Worm (Caenorhabditis elegans): ENCODE results near the gene nduv-3.

nduv-3 gene

ce11 chrIV:2657307-2657706 is 16.2 kb downstream of the nduv-3 start:
- peak; percentile 11 for TF ChIP-seq ham-2 (GFP tag; optimal IDR thresholded peaks at IDR 0.05)
- TF ChIP-seq drap-1 (GFP tag; optimal IDR thresholded peaks at IDR 0.05): no peak
- TF ChIP-seq sem-2 (GFP tag; optimal IDR thresholded peaks at IDR 0.05): peak; percentile 56
- TF ChIP-seq zip-8 (tag; optimal IDR thresholded peaks at IDR 0.05): no peak
- peak; percentile 34 for TF ChIP-seq M03D4.4 (tag; optimal IDR thresholded peaks at IDR 0.05)
- peak; percentile 82 for TF ChIP-seq ceh-83 (GFP tag; optimal IDR thresholded peaks at IDR 0.05)

DNA sequence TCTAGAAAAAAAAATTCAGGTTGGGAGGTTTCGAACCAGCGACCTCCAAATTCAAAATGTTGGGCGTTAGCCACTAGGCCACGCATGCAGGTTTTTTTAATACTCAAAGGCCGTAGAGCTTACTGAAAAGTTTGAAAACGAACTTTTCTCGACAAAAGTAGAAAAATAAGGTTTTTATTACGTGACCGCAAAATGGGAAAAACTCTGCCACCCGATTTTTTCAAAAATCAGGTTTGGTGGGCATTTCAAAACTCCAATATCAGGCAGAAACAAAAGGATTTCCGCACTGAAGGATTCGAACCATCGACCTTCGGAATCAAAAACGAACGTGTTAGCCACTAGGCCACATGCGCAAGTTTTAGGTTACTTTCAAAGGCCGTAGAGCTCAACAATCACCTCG is 17.6 kb downstream of the nduv-3 start:
- TF ChIP-seq nhr-2 (tag; optimal IDR thresholded peaks at IDR 0.05): no peak
- TF ChIP-seq ceh-83 (GFP tag; optimal IDR thresholded peaks at IDR 0.05): no peak
- no peak for TF ChIP-seq mep-1 (tag; optimal IDR thresholded peaks at IDR 0.05)
- no peak for TF ChIP-seq snpc-4 (tag; optimal IDR thresholded peaks at IDR 0.05)
- TF ChIP-seq zip-8 (tag; optimal IDR thresholded peaks at IDR 0.05): no peak
- TF ChIP-seq ztf-11 (tag; optimal IDR thresholded peaks at IDR 0.05): no peak
- TF ChIP-seq sptf-1 (tag; optimal IDR thresholded peaks at IDR 0.05): no peak
- TF ChIP-seq unc-62 (GFP tag; optimal IDR thresholded peaks at IDR 0.05): no peak
- TF ChIP-seq flh-1 (GFP tag; optimal IDR thresholded peaks at IDR 0.05): no peak
- TF ChIP-seq ham-2 (GFP tag; optimal IDR thresholded peaks at IDR 0.05): no peak
- no peak for TF ChIP-seq ceh-43 (GFP tag; optimal IDR thresholded peaks at IDR 0.05)
- TF ChIP-seq tbx-8 (GFP tag; optimal IDR thresholded peaks at IDR 0.05): no peak

- TF ChIP-seq ces-1 (GFP tag; optimal IDR thresholded peaks at IDR 0.05) (peak; percentile 14), nhr-12 (tag; optimal IDR thresholded peaks at IDR 0.05) (no peak)
These were observed 23.1 kb downstream of the nduv-3 start, which contains the start of gene Y69A2AR.31 for ce11 chrIV:2663953-2664900. Gene Y69A2AR.31 (minus strand): TSS chrIV:2664003.

DNA sequence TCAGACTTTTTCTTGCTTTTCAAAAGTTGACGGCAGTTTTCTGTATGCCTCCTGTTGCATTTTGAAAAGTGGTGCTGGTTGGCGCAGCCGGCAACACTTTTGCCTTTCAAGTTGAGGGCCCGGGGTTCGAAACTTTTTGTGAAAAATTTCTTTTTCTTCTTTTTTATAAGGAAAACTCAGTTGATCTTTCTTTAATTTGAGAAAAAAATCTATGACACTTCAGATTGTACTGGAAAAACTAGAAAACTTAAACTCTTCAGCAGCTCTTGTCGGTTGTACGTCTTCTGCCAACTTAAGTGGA is 23.7 kb downstream of the nduv-3 start:
- no peak for TF ChIP-seq nhr-2 (tag; optimal IDR thresholded peaks at IDR 0.05)
- no peak for TF ChIP-seq snpc-4 (tag; optimal IDR thresholded peaks at IDR 0.05)

DNA sequence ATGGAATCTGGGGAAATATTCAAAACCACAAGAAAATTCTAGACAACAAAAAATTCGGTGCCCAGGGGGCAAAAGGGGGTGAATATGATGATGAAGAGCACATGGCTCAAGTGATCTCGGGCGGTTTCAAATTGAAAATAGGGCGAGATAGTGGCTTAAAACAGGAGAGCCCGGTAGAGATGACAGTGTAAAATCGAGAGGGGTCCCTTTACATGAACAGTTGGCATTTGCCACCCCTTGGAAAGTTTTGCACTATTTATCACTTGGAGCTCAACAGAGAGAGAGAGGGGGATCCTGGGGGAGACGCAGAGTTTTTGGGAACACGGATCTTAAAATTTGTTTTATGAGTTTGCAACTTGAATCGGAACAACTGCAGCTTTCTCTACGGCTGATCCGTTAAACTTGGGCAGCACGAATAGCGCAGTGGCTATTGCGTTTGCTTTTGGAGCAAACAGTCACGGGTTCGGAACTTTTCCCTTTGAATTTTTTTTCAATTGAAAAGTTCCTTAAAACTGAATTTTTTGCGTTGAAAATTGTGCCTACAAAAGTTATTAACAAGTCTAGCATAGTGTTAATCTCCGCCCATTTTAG is 24.4 kb downstream of the nduv-3 start:
- TF ChIP-seq unc-120 (tag; optimal IDR thresholded peaks at IDR 0.05; ENCODE audit: poor library complexity, severe bottlenecking) (peak; percentile 84), hlh-1 (tag; optimal IDR thresholded peaks at IDR 0.05) (peak; percentile 97), nhr-76 (tag; optimal IDR thresholded peaks at IDR 0.05) (no peak), drap-1 (GFP tag; optimal IDR thresholded peaks at IDR 0.05) (no peak), cnd-1 (tag; optimal IDR thresholded peaks at IDR 0.05) (no peak), ztf-11 (tag; optimal IDR thresholded peaks at IDR 0.05) (no peak), mep-1 (tag; optimal IDR thresholded peaks at IDR 0.05) (no peak), snpc-4 (tag; optimal IDR thresholded peaks at IDR 0.05) (no peak), ceh-43 (GFP tag; optimal IDR thresholded peaks at IDR 0.05) (no peak), M03D4.4 (tag; optimal IDR thresholded peaks at IDR 0.05) (no peak), ceh-83 (GFP tag; optimal IDR thresholded peaks at IDR 0.05) (no peak), unc-62 (GFP tag; optimal IDR thresholded peaks at IDR 0.05) (peak; percentile 38), nhr-2 (tag; optimal IDR thresholded peaks at IDR 0.05) (no peak)

ce11 chrIV:2666127-2666526 is 25.0 kb downstream of the nduv-3 start:
- TF ChIP-seq sptf-1 (tag; optimal IDR thresholded peaks at IDR 0.05) (no peak), nhr-2 (tag; optimal IDR thresholded peaks at IDR 0.05) (no peak), mep-1 (tag; optimal IDR thresholded peaks at IDR 0.05) (peak; percentile 58), snpc-4 (tag; optimal IDR thresholded peaks at IDR 0.05) (no peak)

DNA sequence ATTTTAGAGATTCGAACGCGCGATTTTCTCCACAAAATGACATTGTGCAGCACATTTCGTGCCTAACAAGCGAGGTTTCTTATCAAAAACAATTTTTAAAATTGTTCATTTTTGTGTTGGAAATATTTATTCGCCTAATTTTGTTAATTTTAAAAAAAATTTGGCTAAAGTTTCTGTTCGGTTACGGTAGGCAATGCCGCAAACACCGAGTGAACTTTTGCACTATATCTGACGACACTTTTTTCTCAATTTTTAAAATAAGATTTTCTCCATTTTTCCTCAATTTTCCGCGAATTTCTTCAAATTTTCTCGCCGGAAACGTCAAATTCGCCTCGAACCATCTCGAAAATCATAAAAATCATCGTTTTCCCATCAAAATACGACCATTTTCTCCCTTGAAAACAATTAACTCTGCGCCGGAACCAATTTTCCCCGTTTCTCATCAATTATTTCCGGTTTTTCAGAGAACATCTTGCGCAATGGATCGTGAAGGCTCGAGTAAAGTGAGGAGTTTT is 25.5 kb downstream of the nduv-3 start, which contains the start of gene Y69A2AR.1:
TSS of gene Y69A2AR.1 (plus strand) at position 465 of the 515 bp plus-strand sequence.
- TF ChIP-seq unc-120 (tag; optimal IDR thresholded peaks at IDR 0.05; ENCODE audit: poor library complexity, severe bottlenecking) (no peak), nhr-2 (tag; optimal IDR thresholded peaks at IDR 0.05) (no peak), cnd-1 (tag; optimal IDR thresholded peaks at IDR 0.05) (no peak), tbx-8 (GFP tag; optimal IDR thresholded peaks at IDR 0.05) (no peak), lsy-2 (tag; optimal IDR thresholded peaks at IDR 0.05) (peak; percentile 93), ces-1 (GFP tag; optimal IDR thresholded peaks at IDR 0.05) (peak; percentile 2), elt-3 (tag; optimal IDR thresholded peaks at IDR 0.05) (no peak), mab-5 (tag; optimal IDR thresholded peaks at IDR 0.05) (no peak), flh-1 (GFP tag; optimal IDR thresholded peaks at IDR 0.05) (no peak), hlh-1 (tag; optimal IDR thresholded peaks at IDR 0.05) (no peak), ceh-83 (GFP tag; optimal IDR thresholded peaks at IDR 0.05) (no peak), drap-1 (GFP tag; optimal IDR thresholded peaks at IDR 0.05) (no peak), bed-3 (GFP tag; optimal IDR thresholded peaks at IDR 0.05) (no peak), sptf-1 (tag; optimal IDR thresholded peaks at IDR 0.05) (no peak)
